Fruit fly (Drosophila melanogaster): ENCODE measurements around the gene kl-5.
"Not testable (repeated sequence)": the region's sequence is repeated elsewhere in the genome, so short reads cannot be mapped to it uniquely, and the experiment has no call there.

The kl-5 gene

DNA sequence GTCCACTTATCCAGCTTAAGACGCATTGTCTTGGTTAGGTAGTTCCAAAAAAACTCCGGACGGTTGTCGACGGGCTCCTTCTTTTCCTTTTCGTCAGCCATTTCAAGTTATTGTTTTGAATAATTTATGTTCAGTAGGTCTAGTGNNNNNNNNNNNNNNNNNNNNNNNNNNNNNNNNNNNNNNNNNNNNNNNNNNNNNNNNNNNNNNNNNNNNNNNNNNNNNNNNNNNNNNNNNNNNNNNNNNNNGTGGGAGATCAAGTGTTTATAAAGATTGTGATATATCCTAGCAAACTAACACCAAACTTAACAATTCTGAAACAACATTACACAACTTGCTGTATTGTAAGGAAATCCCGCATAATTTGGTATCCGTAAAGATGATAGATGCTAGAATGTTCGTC, at the start of gene kl-5:
TSS of gene kl-5 (minus strand) at position 101 of the 400 bp plus-strand sequence.
- not testable (repeated sequence) for TF ChIP-seq Jra (GFP tag; optimal IDR thresholded peaks at IDR 0.05); Hr83 (GFP tag; optimal IDR thresholded peaks at IDR 0.05; ENCODE audit: poor library complexity, severe bottlenecking); GATAd (GFP tag; optimal IDR thresholded peaks at IDR 0.05)

DNA sequence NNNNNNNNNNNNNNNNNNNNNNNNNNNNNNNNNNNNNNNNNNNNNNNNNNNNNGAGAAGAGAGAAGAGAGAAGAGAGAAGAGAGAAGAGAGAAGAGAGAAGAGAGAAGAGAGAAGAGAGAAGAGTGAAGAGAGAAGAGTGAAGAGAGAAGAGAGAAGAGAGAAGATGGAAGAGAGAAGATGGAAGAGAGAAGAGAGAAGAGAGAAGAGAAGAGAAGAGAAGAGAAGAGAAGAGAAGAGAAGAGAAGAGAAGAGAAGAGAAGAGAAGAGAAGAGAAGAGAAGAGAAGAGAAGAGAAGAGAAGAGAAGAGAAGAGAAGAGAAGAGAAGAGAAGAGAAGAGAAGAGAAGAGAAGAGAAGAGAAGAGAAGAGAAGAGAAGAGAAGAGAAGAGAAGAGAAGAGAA, 13.1 kb downstream of the kl-5 start:
- peak; percentile 10 for TF ChIP-seq Dfd (GFP tag; optimal IDR thresholded peaks at IDR 0.05)

DNA sequence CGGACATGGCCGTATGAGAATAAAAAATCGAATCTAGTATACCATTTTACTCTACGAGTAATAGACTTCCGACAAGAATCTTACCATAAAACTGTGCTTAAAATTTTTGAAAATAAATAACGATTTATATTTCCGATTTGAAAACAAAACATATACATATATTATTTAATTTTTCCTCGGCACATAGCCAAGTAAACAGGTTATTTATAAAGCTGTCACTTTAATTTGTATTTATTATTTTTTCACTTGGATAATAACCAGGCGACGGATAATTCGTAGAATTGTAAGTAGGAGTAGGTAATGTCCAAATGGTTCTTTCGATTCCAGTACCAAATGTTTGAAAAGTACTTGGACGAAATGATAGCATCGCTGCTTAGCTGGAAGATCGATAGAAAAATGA, 127.8 kb downstream of the kl-5 start, which contains the start of gene Pp1-Y1:
TSS of gene Pp1-Y1 (plus strand) at position 301 of the 400 bp plus-strand sequence.
- TF ChIP-seq Rel (GFP tag; optimal IDR thresholded peaks at IDR 0.05) (no peak), Rel (tag; optimal IDR thresholded peaks at IDR 0.05) (no peak), GATAd (GFP tag; optimal IDR thresholded peaks at IDR 0.05) (no peak), brk (GFP tag; optimal IDR thresholded peaks at IDR 0.05) (no peak), dmrt93B (GFP tag; optimal IDR thresholded peaks at IDR 0.05) (no peak)

Data from whole organism, wandering third instar larva.